Fruit fly (Drosophila melanogaster): Measurements from ENCODE around the gene Klp68D.

DNA sequence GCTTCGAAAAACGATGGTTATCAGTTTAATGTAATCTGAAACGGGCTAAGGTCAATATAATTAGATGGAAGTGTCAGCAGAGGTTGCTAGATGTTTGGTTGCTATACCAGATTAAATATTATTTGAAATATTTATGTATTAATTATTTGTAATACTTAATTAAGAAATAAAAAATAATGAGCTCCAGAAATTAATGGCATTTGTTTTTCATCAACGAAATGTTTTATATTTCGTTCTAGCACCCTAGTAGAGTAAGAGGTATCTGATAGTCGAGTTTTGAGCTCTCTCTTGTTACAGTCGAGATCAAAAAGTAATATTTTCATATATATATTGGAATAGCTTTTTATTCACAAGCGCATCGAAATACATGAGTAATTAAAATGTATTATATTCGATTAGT, 6.2 kb downstream of the Klp68D start:
- TF ChIP-seq EcR (GFP tag; optimal IDR thresholded peaks at IDR 0.05), result no peak
- TF ChIP-seq psq (optimal IDR thresholded peaks at IDR 0.05), result no peak
- no peak for TF ChIP-seq pan (optimal IDR thresholded peaks at IDR 0.05)

All from whole organism.